Worm (Caenorhabditis elegans): ENCODE data around the gene spe-39.

- TF ChIP-seq W03F9.2 (tag; optimal IDR thresholded peaks at IDR 0.05), result no peak
- no peak for TF ChIP-seq dao-5 (tag; optimal IDR thresholded peaks at IDR 0.05)
Measured at ce11 chrV:6753257-6753656, 32.0 kb upstream of the spe-39 start.
